Fruit fly (Drosophila melanogaster): ENCODE measurements around the gene jar.

Gene jar

DNA sequence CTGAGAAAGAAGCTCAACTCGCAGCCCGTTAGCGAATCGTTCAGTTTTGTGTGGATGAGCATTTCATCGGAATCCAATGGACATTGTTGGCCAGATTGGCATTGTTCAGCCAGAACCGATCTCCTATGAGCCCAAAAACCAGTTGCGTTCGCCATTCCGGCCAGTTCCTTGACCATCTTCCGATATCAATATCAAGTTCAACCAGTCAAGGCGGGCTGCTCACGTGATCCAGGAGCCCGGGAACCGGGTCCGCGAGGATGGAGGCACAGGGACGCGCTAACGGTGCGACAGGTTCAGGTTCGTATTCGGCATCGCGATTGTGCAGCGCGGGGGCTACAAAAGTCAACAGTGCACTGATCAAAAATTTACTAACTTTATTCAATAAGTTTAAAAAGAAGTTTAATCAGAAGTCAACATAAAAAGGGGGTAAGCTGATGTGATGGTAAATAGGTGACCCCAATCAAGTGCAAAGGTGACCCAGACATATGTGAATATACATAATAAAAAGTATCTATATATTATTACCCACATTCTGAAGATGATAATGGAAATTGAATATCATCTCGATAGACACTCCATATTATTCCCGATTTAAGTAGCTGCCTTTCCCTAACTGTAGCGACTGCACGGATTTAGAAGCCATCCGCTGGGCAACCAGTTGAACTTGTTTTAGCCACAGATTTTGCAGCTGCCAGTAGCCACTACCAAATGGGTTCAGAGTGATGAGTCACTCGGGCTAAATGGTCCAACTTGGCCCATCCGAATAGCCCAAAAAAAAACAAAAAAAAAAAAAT lies 4.0 kb downstream of the jar start (continued):
- no peak for TF ChIP-seq fkh (GFP tag; optimal IDR thresholded peaks at IDR 0.05)
- peak; percentile 89 for TF ChIP-seq spab (GFP tag; optimal IDR thresholded peaks at IDR 0.05)
- peak; percentile 92 for TF ChIP-seq svp (GFP tag)
- peak; percentile 83 for TF ChIP-seq Smox (GFP tag; optimal IDR thresholded peaks at IDR 0.05)
- peak; percentile 86 for TF ChIP-seq acj6 (GFP tag; optimal IDR thresholded peaks at IDR 0.05)
- peak; percentile 88 for TF ChIP-seq CG8319 (GFP tag; optimal IDR thresholded peaks at IDR 0.05)
- TF ChIP-seq CG4318 (GFP tag; optimal IDR thresholded peaks at IDR 0.05), result peak; percentile 82
- peak; percentile 88 for TF ChIP-seq CG34406 (GFP tag; optimal IDR thresholded peaks at IDR 0.05)
- TF ChIP-seq net (GFP tag; optimal IDR thresholded peaks at IDR 0.05), result peak; percentile 82
- peak; percentile 89 for TF ChIP-seq CG10631 (GFP tag; optimal IDR thresholded peaks at IDR 0.05)
- peak; percentile 73 to 85 for TF ChIP-seq salr (GFP tag; optimal IDR thresholded peaks at IDR 0.05)
- TF ChIP-seq fd59A (GFP tag; optimal IDR thresholded peaks at IDR 0.05), result peak; percentile 91
- peak; percentile 84 for TF ChIP-seq CG15336 (GFP tag; IDR thresholded peaks at IDR 0.05)
- peak; percentile 86 for TF ChIP-seq CG3919 (GFP tag; optimal IDR thresholded peaks at IDR 0.05)

DNA sequence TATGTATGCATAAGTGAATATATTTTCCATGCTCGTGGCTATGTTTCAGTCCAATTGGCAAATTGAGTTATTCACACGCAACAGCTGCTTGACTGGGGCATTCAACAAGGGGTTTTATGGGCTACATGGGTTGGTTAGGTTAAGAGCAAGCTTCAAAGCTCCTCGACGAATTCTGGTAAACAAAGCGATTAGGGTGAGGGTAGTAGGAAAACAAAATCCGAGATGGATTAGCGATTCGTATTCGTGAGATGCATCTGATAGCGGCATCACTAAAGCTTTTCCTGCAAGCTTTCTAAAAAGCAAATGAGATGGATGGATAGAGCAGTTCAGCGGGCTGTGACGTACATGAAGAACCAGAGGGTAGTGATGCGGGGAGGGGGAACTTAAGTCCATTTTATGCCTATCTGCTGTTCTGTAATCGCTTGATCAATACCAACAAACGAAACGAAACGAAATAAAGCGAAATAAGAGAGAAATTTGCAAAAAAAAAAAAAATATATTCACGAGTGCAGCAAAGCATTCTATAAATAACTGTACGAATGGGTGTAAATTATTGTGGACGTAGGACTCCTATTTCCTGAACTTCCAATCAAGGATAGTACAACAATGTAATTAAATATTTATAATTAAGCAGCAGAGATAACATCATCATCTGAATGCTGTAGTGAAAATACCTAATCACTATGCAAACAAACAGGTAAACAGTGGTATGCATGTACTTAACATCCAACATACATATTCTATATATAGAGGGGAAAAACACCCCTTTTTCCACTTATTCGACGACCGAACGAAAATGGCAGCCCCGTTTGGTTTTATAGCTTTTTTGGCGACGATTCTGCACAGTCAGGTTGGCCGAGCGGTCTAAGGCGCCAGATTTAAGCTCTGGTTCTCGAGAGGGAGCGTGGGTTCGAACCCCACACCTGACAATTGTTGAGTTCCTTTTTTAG lies 6.3 kb downstream of the jar start:
- TF ChIP-seq CG3919 (GFP tag; optimal IDR thresholded peaks at IDR 0.05), result peak; percentile 4
- no peak for TF ChIP-seq CG11762 (GFP tag; optimal IDR thresholded peaks at IDR 0.05; ENCODE audit: insufficient read depth)
- TF ChIP-seq dsx (GFP tag; optimal IDR thresholded peaks at IDR 0.05; ENCODE audit: poor library complexity, severe bottlenecking), result peak; percentile 12
- peak; percentile 59 for TF ChIP-seq fkh (GFP tag; optimal IDR thresholded peaks at IDR 0.05)
- no peak for TF ChIP-seq CG6276 (GFP tag; optimal IDR thresholded peaks at IDR 0.05)
- TF ChIP-seq svp (GFP tag), result peak; percentile 63
- TF ChIP-seq Eip78C (GFP tag), result peak; percentile 69
- peak; percentile 27 for TF ChIP-seq vri (GFP tag; optimal IDR thresholded peaks at IDR 0.05)
- TF ChIP-seq Ets96B (tag; optimal IDR thresholded peaks at IDR 0.05), result no peak
- TF ChIP-seq CG15336 (GFP tag; IDR thresholded peaks at IDR 0.05), result 0 out of 2 replicates have a peak, but pooled peaks have one; percentile 0

DNA sequence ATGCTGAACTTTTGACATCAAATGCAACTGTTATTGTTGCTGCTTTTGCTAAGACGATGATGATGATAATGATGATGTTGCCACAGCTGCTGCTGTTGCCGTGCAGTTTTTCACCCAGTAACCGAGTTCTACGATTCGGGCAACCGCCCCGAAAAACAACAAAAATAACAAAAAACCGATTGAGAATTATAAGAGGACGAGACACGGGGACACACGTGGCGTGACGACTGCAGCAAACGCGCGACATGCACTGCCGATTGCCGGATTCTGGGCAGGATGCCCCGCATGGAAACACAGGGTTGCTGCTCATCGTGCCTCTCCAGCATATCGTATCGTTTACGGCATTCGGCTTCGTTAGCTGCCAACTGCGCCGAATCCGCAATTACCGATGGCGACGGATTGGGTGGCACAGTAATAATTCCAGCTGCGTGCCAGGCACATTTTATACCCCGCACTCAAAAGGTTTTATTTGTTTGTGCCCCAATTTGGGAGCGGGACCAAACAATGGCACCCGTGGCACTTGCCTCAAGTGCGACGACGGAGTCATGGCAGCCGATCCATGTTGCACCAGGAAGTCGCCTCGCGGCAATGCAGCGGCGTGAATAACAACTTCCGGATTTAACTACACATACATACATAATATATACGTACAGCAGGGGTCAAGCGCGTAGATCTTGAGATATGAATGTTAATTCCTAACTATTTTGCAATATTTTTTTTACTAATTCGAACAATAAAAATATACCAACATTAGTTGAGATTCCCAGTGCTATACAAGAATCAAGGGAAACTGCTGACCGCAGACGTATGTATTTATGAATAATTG lies 7.2 kb downstream of the jar start:
- TF ChIP-seq Hr4 (GFP tag; optimal IDR thresholded peaks at IDR 0.05) (peak; percentile 61), acj6 (GFP tag; optimal IDR thresholded peaks at IDR 0.05) (no peak), spab (GFP tag; optimal IDR thresholded peaks at IDR 0.05) (no peak), Sox15 (GFP tag; optimal IDR thresholded peaks at IDR 0.05) (no peak), Ets96B (tag; optimal IDR thresholded peaks at IDR 0.05) (peak; percentile 41), Sox14 (GFP tag; optimal IDR thresholded peaks at IDR 0.05) (no peak), CG6276 (GFP tag; optimal IDR thresholded peaks at IDR 0.05) (no peak), CG10669 (GFP tag; optimal IDR thresholded peaks at IDR 0.05) (peak; percentile 34), CG16779 (tag; optimal IDR thresholded peaks at IDR 0.05) (no peak), ss (GFP tag; optimal IDR thresholded peaks at IDR 0.05) (no peak), esn (GFP tag; optimal IDR thresholded peaks at IDR 0.05) (peak; percentile 35), lz (GFP tag; optimal IDR thresholded peaks at IDR 0.05) (peak; percentile 20), fkh (GFP tag; optimal IDR thresholded peaks at IDR 0.05) (no peak), CG3919 (GFP tag; optimal IDR thresholded peaks at IDR 0.05) (no peak), vri (GFP tag; optimal IDR thresholded peaks at IDR 0.05) (no peak), CG4318 (GFP tag; optimal IDR thresholded peaks at IDR 0.05) (no peak), CG8119 (GFP tag; IDR thresholded peaks at IDR 0.05) (no peak), CG31627 (GFP tag; optimal IDR thresholded peaks at IDR 0.05) (peak; percentile 26), Eip75B (GFP tag; optimal IDR thresholded peaks at IDR 0.05) (peak; percentile 22), topi (GFP tag; optimal IDR thresholded peaks at IDR 0.05) (peak; percentile 16), CG32006 (GFP tag; optimal IDR thresholded peaks at IDR 0.05) (peak; percentile 34), CG15336 (GFP tag; IDR thresholded peaks at IDR 0.05) (peak; percentile 61; the same call in 1 of the 2 replicates), dac (GFP tag; optimal IDR thresholded peaks at IDR 0.05) (peak; percentile 27), dsx (GFP tag; optimal IDR thresholded peaks at IDR 0.05; ENCODE audit: poor library complexity, severe bottlenecking) (no peak), OdsH (GFP tag; optimal IDR thresholded peaks at IDR 0.05) (peak; percentile 20), pdm3 (GFP tag; optimal IDR thresholded peaks at IDR 0.05) (peak; percentile 24), fd59A (GFP tag; optimal IDR thresholded peaks at IDR 0.05) (no peak), salr (GFP tag; optimal IDR thresholded peaks at IDR 0.05) (peak in 1 of 2 experiments; percentile 13), Met (GFP tag; optimal IDR thresholded peaks at IDR 0.05) (peak; percentile 36), Hr39 (GFP tag; optimal IDR thresholded peaks at IDR 0.05) (peak; percentile 7), Lpt (GFP tag; optimal IDR thresholded peaks at IDR 0.05) (peak; percentile 14)
